Worm (Caenorhabditis elegans) whole organism, dauer: ENCODE measurements around the gene nsy-1.

Source experiments
- unc-62 ChIP-seq: sonication (generic microtip); optimal IDR thresholded peaks from 2 replicates; lab custom pipeline; 2017; ENCODE audit warnings: missing biosample characterization, missing genetic modification reagents, missing genetic modification characterization

The nsy-1 gene

ce11 chrII:5022381-5022855, at the start of gene nsy-1, which contains the start of gene F59A6.13:
nsy-1 (plus strand) TSS chrII:5022757.
F59A6.13 (plus strand) TSS chrII:5022805.
- TF ChIP-seq unc-62 (GFP tag; lab: Kevin White, UChicago), result no peak

ce11 chrII:4974448-4974951, 48.1 kb upstream of the nsy-1 start:
- no peak for TF ChIP-seq unc-62 (GFP tag; lab: Kevin White, UChicago)

- TF ChIP-seq unc-62 (GFP tag; lab: Kevin White, UChicago), result no peak
Measured at ce11 chrII:4975311-4975710, 47.2 kb upstream of the nsy-1 start.

- TF ChIP-seq unc-62 (GFP tag; lab: Kevin White, UChicago), result no peak
Measured at ce11 chrII:4981682-4982404, 40.7 kb upstream of the nsy-1 start.

ce11 chrII:4984151-4984550, 38.4 kb upstream of the nsy-1 start:
- no peak for TF ChIP-seq unc-62 (GFP tag; lab: Kevin White, UChicago)

ce11 chrII:4985961-4986503, 36.5 kb upstream of the nsy-1 start:
- TF ChIP-seq unc-62 (GFP tag; lab: Kevin White, UChicago), result no peak

- no peak for TF ChIP-seq unc-62 (GFP tag; lab: Kevin White, UChicago)
Measured at ce11 chrII:4986664-4987063, 35.9 kb upstream of the nsy-1 start.

- no peak for TF ChIP-seq unc-62 (GFP tag; lab: Kevin White, UChicago)
Measured at ce11 chrII:4987257-4987656, 35.3 kb upstream of the nsy-1 start.

- no peak for TF ChIP-seq unc-62 (GFP tag; lab: Kevin White, UChicago)
Measured at ce11 chrII:4989802-4990201, 32.8 kb upstream of the nsy-1 start, which contains the start of gene T27F7.12. T27F7.12 (plus strand) TSS chrII:4990102.

ce11 chrII:4992977-4993376, 29.6 kb upstream of the nsy-1 start, which contains the start of gene pigb-1:
pigb-1 (minus strand) TSS chrII:4993077.
- no peak for TF ChIP-seq unc-62 (GFP tag; lab: Kevin White, UChicago)

- no peak for TF ChIP-seq unc-62 (GFP tag; lab: Kevin White, UChicago)
Measured at ce11 chrII:4993530-4994192, 28.9 kb upstream of the nsy-1 start, which contains the start of the genes eif-1 and vps-24. eif-1 (minus strand) TSS chrII:4993580. vps-24 (plus strand) TSS chrII:4993998.

ce11 chrII:4994939-4995338, 27.6 kb upstream of the nsy-1 start, which contains the start of gene rnh-1.0:
rnh-1.0 (plus strand) TSS chrII:4995327.
- no peak for TF ChIP-seq unc-62 (GFP tag; lab: Kevin White, UChicago)

ce11 chrII:4998657-4999056, 23.9 kb upstream of the nsy-1 start, which contains the start of gene F59A6.11:
F59A6.11 (minus strand) TSS chrII:4998757.
- TF ChIP-seq unc-62 (GFP tag; lab: Kevin White, UChicago), result no peak

ce11 chrII:4999122-4999521, 23.4 kb upstream of the nsy-1 start, which contains the start of gene citk-2:
citk-2 (plus strand) TSS chrII:4999520.
- TF ChIP-seq unc-62 (GFP tag; lab: Kevin White, UChicago), result no peak

ce11 chrII:5001866-5002265, 20.7 kb upstream of the nsy-1 start:
- no peak for TF ChIP-seq unc-62 (GFP tag; lab: Kevin White, UChicago)

ce11 chrII:5003660-5004059, 18.9 kb upstream of the nsy-1 start, which contains the start of gene F59A6.10:
F59A6.10 (plus strand) TSS chrII:5003960.
- TF ChIP-seq unc-62 (GFP tag; lab: Kevin White, UChicago), result no peak
